Fruit fly (Drosophila melanogaster): ENCODE results near the gene CtsL4.

CtsL4 gene

DNA sequence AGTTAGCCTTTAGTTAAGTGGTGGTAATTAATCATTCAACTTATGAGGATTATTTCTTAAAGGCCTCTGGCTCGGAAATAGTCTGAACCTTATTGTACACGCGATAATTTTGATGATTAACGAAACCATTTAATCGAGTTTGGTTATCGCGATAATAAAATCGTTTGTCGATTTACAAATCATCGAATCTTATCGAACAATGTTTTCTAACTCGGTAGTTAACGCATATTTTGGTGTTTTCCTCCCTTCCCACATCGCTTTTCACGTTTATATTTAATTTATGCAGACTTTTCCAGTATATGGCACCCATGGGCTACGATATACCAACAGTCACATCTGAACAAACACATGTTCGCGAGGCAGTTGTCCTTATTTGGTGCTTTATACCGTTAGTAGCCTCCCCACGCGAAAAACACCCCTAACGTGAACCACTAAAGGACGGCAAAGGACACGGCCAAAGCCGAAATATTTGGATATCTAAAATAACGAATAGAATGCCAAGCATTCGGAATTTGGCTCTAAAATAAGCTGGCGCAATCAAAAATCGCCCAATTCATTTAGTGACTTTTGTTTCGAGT, 12.3 kb downstream of the CtsL4 start, which contains the start of gene Frmd5 (continued):
- TF ChIP-seq kay (GFP tag; optimal IDR thresholded peaks at IDR 0.05) (no peak), CG6791 (GFP tag; IDR thresholded peaks at IDR 0.05; ENCODE audit: partially characterized antibody) (peak; percentile 55; the same call in 2 of the 3 replicates), CG12071 (GFP tag; optimal IDR thresholded peaks at IDR 0.05) (no peak), her (GFP tag; optimal IDR thresholded peaks at IDR 0.05) (no peak), Eip74EF (GFP tag; optimal IDR thresholded peaks at IDR 0.05) (no peak), Awh (GFP tag; IDR thresholded peaks at IDR 0.05) (no peak), sd (tag; optimal IDR thresholded peaks at IDR 0.05) (no peak), Nf-YC (tag; optimal IDR thresholded peaks at IDR 0.05) (no peak), CG2129 (GFP tag; IDR thresholded peaks at IDR 0.05; ENCODE audit: partially characterized antibody) (no peak), chm (GFP tag; IDR thresholded peaks at IDR 0.05) (no peak), shn (GFP tag; optimal IDR thresholded peaks at IDR 0.05) (no peak), Xrp1 (GFP tag; IDR thresholded peaks at IDR 0.05) (no peak), Fer1 (GFP tag; optimal IDR thresholded peaks at IDR 0.05) (no peak), crc (GFP tag; optimal IDR thresholded peaks at IDR 0.05) (no peak), gsb (GFP tag; IDR thresholded peaks at IDR 0.05) (no peak), bsh (GFP tag; optimal IDR thresholded peaks at IDR 0.05) (no peak), Ptx1 (GFP tag; IDR thresholded peaks at IDR 0.05) (no peak), CG9727 (GFP tag; optimal IDR thresholded peaks at IDR 0.05) (no peak), ac (GFP tag; optimal IDR thresholded peaks at IDR 0.05) (no peak), CG16813 (GFP tag; IDR thresholded peaks at IDR 0.05; ENCODE audit: partially characterized antibody) (peak; percentile 63; the same call in 1 of the 3 replicates), CG1603 (tag; optimal IDR thresholded peaks at IDR 0.05) (peak; percentile 5), sc (optimal IDR thresholded peaks at IDR 0.05) (no peak), sc (GFP tag; optimal IDR thresholded peaks at IDR 0.05) (no peak), peb (GFP tag; IDR thresholded peaks at IDR 0.05) (no peak), CG1832 (GFP tag; optimal IDR thresholded peaks at IDR 0.05) (no peak), crp (GFP tag; optimal IDR thresholded peaks at IDR 0.05) (peak in 1 of 2 experiments; percentile 54), CG12104 (GFP tag; optimal IDR thresholded peaks at IDR 0.05) (no peak), CrebB (tag; optimal IDR thresholded peaks at IDR 0.05) (no peak), knrl (GFP tag; IDR thresholded peaks at IDR 0.05; ENCODE audit: partially characterized antibody) (0 out of 3 replicates have a peak, but pooled peaks have one; percentile 25), Med (GFP tag) (peak; percentile 23), CG15514 (GFP tag; optimal IDR thresholded peaks at IDR 0.05) (peak; percentile 74), en (GFP tag; optimal IDR thresholded peaks at IDR 0.05) (no peak), sens (GFP tag) (no peak), CG6813 (GFP tag; optimal IDR thresholded peaks at IDR 0.05) (no peak), CG5180 (GFP tag; optimal IDR thresholded peaks at IDR 0.05) (no peak), CG7963 (GFP tag; IDR thresholded peaks at IDR 0.05; ENCODE audit: partially characterized antibody) (no peak; the same call in 2 of the 3 replicates), BEAF-32 (GFP tag; optimal IDR thresholded peaks at IDR 0.05) (peak; percentile 21), dmrt11E (tag; optimal IDR thresholded peaks at IDR 0.05) (no peak), croc (GFP tag; conservative IDR thresholded peaks at IDR 0.05) (no peak), B-H1 (GFP tag; IDR thresholded peaks at IDR 0.05) (no peak), CG4424 (GFP tag; optimal IDR thresholded peaks at IDR 0.05) (no peak), CG13123 (GFP tag; optimal IDR thresholded peaks at IDR 0.05) (no peak), CG5245 (GFP tag; optimal IDR thresholded peaks at IDR 0.05) (no peak), Ravus (GFP tag; IDR thresholded peaks at IDR 0.05) (no peak), ssp (GFP tag; IDR thresholded peaks at IDR 0.05) (no peak), CG14860 (GFP tag; IDR thresholded peaks at IDR 0.05; ENCODE audit: partially characterized antibody) (peak; percentile 65), CG11695 (GFP tag; IDR thresholded peaks at IDR 0.05) (no peak), bbx (GFP tag; IDR thresholded peaks at IDR 0.05; ENCODE audit: partially characterized antibody) (peak; percentile 37; the same call in 1 of the 2 replicates)
